Fruit fly (Drosophila melanogaster) whole organism, prepupa: ENCODE data around the gene CG14984.

Experiments used
- CG6854 ChIP-seq: fragments of 200-800 bp; sonication (Bioruptor generic); optimal IDR thresholded peaks from 2 replicates; lab custom pipeline; 2017; ENCODE audit warnings: missing biosample characterization, mild to moderate bottlenecking, missing genetic modification characterization
- Eip78C ChIP-seq: fragments of 200-800 bp; sonication (Bioruptor generic); peaks from one replicate; lab custom pipeline; 2016; ENCODE audit warnings: missing biosample characterization, missing genetic modification characterization
- Ets96B ChIP-seq: fragments of 200-800 bp; optimal IDR thresholded peaks from 2 replicates; lab custom pipeline; 2019; ENCODE audit warnings: missing biosample characterization, mild to moderate bottlenecking, missing genetic modification characterization, moderate library complexity
- Hr39 ChIP-seq: fragments of 200-800 bp; sonication (Bioruptor generic); optimal IDR thresholded peaks from 2 replicates; lab custom pipeline; 2016; ENCODE audit warnings: missing biosample characterization, missing genetic modification characterization

- TF ChIP-seq Eip78C = no peak
- no peak for TF ChIP-seq CG6854 (GFP tag; lab: Kevin White, UChicago)
- TF ChIP-seq Hr39 (GFP tag; lab: Kevin White, UChicago) = no peak
- TF ChIP-seq Ets96B (tag; lab: Kevin White, UChicago) = no peak
Measured at dm6 chr3L:3995554-3995953, 43.2 kb upstream of the CG14984 start.
